Worm (Caenorhabditis elegans) whole organism, L4 larva: Measurements from ENCODE around the gene srw-86.

ENCODE experiments used
- T26A8.4 ChIP-seq: fragments of 200-800 bp; sonication (Bioruptor generic); IDR thresholded peaks from 2 replicates; pipeline ENCODE4 v1.3.6; 2022; ENCODE audit warnings: missing genetic modification characterization, missing compliant biosample characterization
- Y75B8A.6 ChIP-seq: fragments of 200-800 bp; sonication (Bioruptor generic); IDR thresholded peaks from 2 replicates; pipeline ENCODE4 v1.3.6; 2022; ENCODE audit warnings: missing genetic modification reagents, missing genetic modification characterization, missing compliant biosample characterization
- aha-1 ChIP-seq: fragments of 150-350 bp; peaks from one replicate; lab custom pipeline; 2014; ENCODE audit warnings: missing biosample characterization, missing genetic modification characterization
- arid-1 ChIP-seq: fragments of 200-800 bp; sonication (Bioruptor generic); conservative IDR thresholded peaks from 2 replicates; pipeline ENCODE4 v1.3.6; 2022; ENCODE audit warnings: missing genetic modification reagents, missing genetic modification characterization, missing compliant biosample characterization
- ceh-32 ChIP-seq: sonication (generic microtip); optimal IDR thresholded peaks from 2 replicates; lab custom pipeline; 2016; ENCODE audit warnings: mild to moderate bottlenecking, missing genetic modification characterization, missing compliant biosample characterization; ENCODE audit not compliant: poor library complexity
- ctbp-1 ChIP-seq: fragments of 200-800 bp; sonication (Bioruptor generic); IDR thresholded peaks from 2 replicates; pipeline ENCODE4 v1.3.6; 2022; ENCODE audit warnings: missing genetic modification reagents, missing genetic modification characterization, missing compliant biosample characterization
- daf-12 ChIP-seq: fragments of 150-350 bp; optimal IDR thresholded peaks from 2 replicates; lab custom pipeline; 2014; ENCODE audit warnings: missing biosample characterization, missing genetic modification reagents, missing genetic modification characterization
- daf-16 ChIP-seq, 3 experiments: sonication (generic microtip); optimal IDR thresholded peaks; 2 replicates each; lab custom pipeline; 2016 to 2017; ENCODE audit warnings: missing genetic modification characterization in 3 of 3, missing genetic modification reagents in 3 of 3, mild to moderate bottlenecking in 2 of 3, missing compliant biosample characterization in 2 of 3, missing biosample characterization in 1 of 3, moderate library complexity in 1 of 3
- daf-8 ChIP-seq: fragments of 200-800 bp; sonication (Bioruptor generic); IDR thresholded peaks from 2 replicates; pipeline ENCODE4 v1.3.6; 2022; ENCODE audit warnings: missing genetic modification characterization, missing compliant biosample characterization
- dmd-8 ChIP-seq: fragments of 200-800 bp; sonication (Bioruptor generic); IDR thresholded peaks from 2 replicates; pipeline ENCODE4 v1.3.6; 2022; ENCODE audit warnings: missing genetic modification characterization, missing compliant biosample characterization
- dpl-1 ChIP-seq: fragments of 150-350 bp; optimal IDR thresholded peaks from 2 replicates; lab custom pipeline; 2014; ENCODE audit warnings: missing biosample characterization, missing genetic modification reagents, missing genetic modification characterization
- dve-1 ChIP-seq: sonication (generic microtip); optimal IDR thresholded peaks from 2 replicates; lab custom pipeline; 2017; ENCODE audit warnings: antibody characterized with exemption, mild to moderate bottlenecking, missing genetic modification characterization, missing compliant biosample characterization; ENCODE audit not compliant: insufficient read depth
- fos-1 ChIP-seq: fragments of 150-350 bp; optimal IDR thresholded peaks from 2 replicates; lab custom pipeline; 2014; ENCODE audit warnings: missing biosample characterization, missing genetic modification characterization
- gei-8 ChIP-seq: fragments of 200-800 bp; sonication (Bioruptor generic); optimal IDR thresholded peaks from 2 replicates; lab custom pipeline; 2018; ENCODE audit warnings: mild to moderate bottlenecking, missing genetic modification characterization, missing compliant biosample characterization
- hif-1 ChIP-seq, 2 experiments: sonication (generic microtip); optimal IDR thresholded peaks; 2 replicates each; lab custom pipeline; 2016 to 2017; ENCODE audit warnings: missing compliant biosample characterization in 2 of 2, missing genetic modification characterization in 2 of 2, missing genetic modification reagents in 2 of 2, missing genotype in 2 of 2, mild to moderate bottlenecking in 1 of 2
- hlh-11 ChIP-seq: fragments of 200-800 bp; sonication (Bioruptor generic); optimal IDR thresholded peaks from 2 replicates; lab custom pipeline; 2018; ENCODE audit warnings: mild to moderate bottlenecking, missing genetic modification characterization, missing compliant biosample characterization
- hlh-30 ChIP-seq: sonication (generic microtip); optimal IDR thresholded peaks from 2 replicates; lab custom pipeline; 2017; ENCODE audit warnings: antibody characterized with exemption, mild to moderate bottlenecking, missing genetic modification characterization, missing compliant biosample characterization; ENCODE audit not compliant: insufficient read depth
- hmg-1.1 ChIP-seq: fragments of 200-800 bp; sonication (Bioruptor generic); IDR thresholded peaks from 2 replicates; pipeline ENCODE4 v1.3.6; 2022; ENCODE audit warnings: missing genetic modification reagents, missing genetic modification characterization, missing compliant biosample characterization
- jun-1 ChIP-seq: fragments of 150-350 bp; optimal IDR thresholded peaks from 2 replicates; lab custom pipeline; 2014; ENCODE audit warnings: missing biosample characterization, missing genetic modification reagents, missing genetic modification characterization
- lin-13 ChIP-seq: fragments of 150-350 bp; optimal IDR thresholded peaks from 2 replicates; lab custom pipeline; 2014; ENCODE audit warnings: missing biosample characterization, missing genetic modification reagents, missing genetic modification characterization
- madf-5 ChIP-seq, 2 experiments: fragments of 200-800 bp; sonication (Bioruptor generic); IDR thresholded peaks; 2 replicates each; pipeline ENCODE4 v1.3.6; 2022; ENCODE audit warnings: missing compliant biosample characterization in 2 of 2, missing genetic modification characterization in 2 of 2
- mep-1 ChIP-seq: fragments of 150-350 bp; sonication (generic microtip); optimal IDR thresholded peaks from 3 replicates; lab custom pipeline; 2014; ENCODE audit warnings: missing biosample characterization, missing genetic modification characterization
- mxl-3 ChIP-seq: fragments of 200-800 bp; sonication (Bioruptor generic); optimal IDR thresholded peaks from 2 replicates; lab custom pipeline; 2018; ENCODE audit warnings: mild to moderate bottlenecking, missing genetic modification characterization, missing compliant biosample characterization
- nhr-10 ChIP-seq: fragments of 150-350 bp; optimal IDR thresholded peaks from 2 replicates; lab custom pipeline; 2014; ENCODE audit warnings: missing biosample characterization, missing genetic modification characterization
- nhr-111 ChIP-seq: fragments of 200-800 bp; sonication (Bioruptor generic); optimal IDR thresholded peaks from 2 replicates; lab custom pipeline; 2018; ENCODE audit warnings: mild to moderate bottlenecking, missing genetic modification characterization, missing compliant biosample characterization
- nhr-237 ChIP-seq: sonication (generic microtip); optimal IDR thresholded peaks from 2 replicates; lab custom pipeline; 2017; ENCODE audit warnings: missing biosample characterization, missing genetic modification characterization
- nhr-28 ChIP-seq: fragments of 150-350 bp; optimal IDR thresholded peaks from 2 replicates; lab custom pipeline; 2014; ENCODE audit warnings: missing biosample characterization, missing genetic modification characterization
- nhr-42 ChIP-seq: fragments of 200-800 bp; sonication (Bioruptor generic); IDR thresholded peaks from 2 replicates; pipeline ENCODE4 v1.3.6; 2022; ENCODE audit warnings: missing genetic modification characterization, missing compliant biosample characterization
- php-3 ChIP-seq: fragments of 200-800 bp; sonication (Bioruptor generic); IDR thresholded peaks from 2 replicates; pipeline ENCODE4 v1.3.6; 2022; ENCODE audit warnings: missing genetic modification reagents, missing genetic modification characterization, missing compliant biosample characterization
- pqm-1 ChIP-seq: sonication (generic microtip); optimal IDR thresholded peaks from 2 replicates; lab custom pipeline; 2017; ENCODE audit warnings: missing biosample characterization, missing genetic modification characterization
- saeg-2 ChIP-seq: fragments of 200-800 bp; sonication (Bioruptor generic); IDR thresholded peaks from 2 replicates; pipeline ENCODE4 v1.3.6; 2022; ENCODE audit warnings: missing genetic modification reagents, missing genetic modification characterization, missing compliant biosample characterization
- set-16 ChIP-seq: fragments of 200-800 bp; sonication (Bioruptor generic); IDR thresholded peaks from 2 replicates; pipeline ENCODE4 v1.3.6; 2022; ENCODE audit warnings: missing genetic modification reagents, missing genetic modification characterization, missing compliant biosample characterization
- skn-1 ChIP-seq: fragments of 150-350 bp; optimal IDR thresholded peaks from 2 replicates; lab custom pipeline; 2014; ENCODE audit warnings: missing biosample characterization, missing genetic modification characterization
- snpc-4 ChIP-seq: fragments of 150-350 bp; optimal IDR thresholded peaks from 2 replicates; lab custom pipeline; 2014; ENCODE audit warnings: missing biosample characterization, missing genetic modification characterization
- spr-1 ChIP-seq: sonication (generic microtip); optimal IDR thresholded peaks from 2 replicates; lab custom pipeline; 2016; ENCODE audit warnings: mild to moderate bottlenecking, missing genetic modification characterization, missing compliant biosample characterization
- tra-1 ChIP-seq: fragments of 200-800 bp; sonication (Bioruptor generic); IDR thresholded peaks from 2 replicates; pipeline ENCODE4 v1.3.6; 2022; ENCODE audit warnings: missing genetic modification reagents, missing genetic modification characterization, missing compliant biosample characterization
- unc-130 ChIP-seq: sonication (generic microtip); optimal IDR thresholded peaks from 2 replicates; lab custom pipeline; 2016; ENCODE audit warnings: missing genetic modification reagents, missing genetic modification characterization, missing compliant biosample characterization
- unc-62 ChIP-seq, 3 experiments: fragments of 150-350 bp in 1 of 3; sonication (generic microtip); optimal IDR thresholded peaks in 2 of 3; peaks in 1 of 3; 1 replicate in 1 of 3; 2 replicates in 2 of 3; lab custom pipeline; 2014 to 2017; ENCODE audit warnings: missing biosample characterization in 3 of 3, missing genetic modification characterization in 3 of 3, missing genetic modification reagents in 3 of 3, missing genotype in 1 of 3
- zag-1 ChIP-seq: fragments of 150-350 bp; optimal IDR thresholded peaks from 2 replicates; lab custom pipeline; 2014; ENCODE audit warnings: missing biosample characterization, missing genetic modification characterization
- zip-2 ChIP-seq: fragments of 150-350 bp; optimal IDR thresholded peaks from 2 replicates; lab custom pipeline; 2014; ENCODE audit warnings: missing biosample characterization, missing genetic modification characterization
- ztf-11 ChIP-seq: fragments of 150-350 bp; optimal IDR thresholded peaks from 2 replicates; lab custom pipeline; 2014; ENCODE audit warnings: missing biosample characterization, missing genetic modification characterization

Gene srw-86

DNA sequence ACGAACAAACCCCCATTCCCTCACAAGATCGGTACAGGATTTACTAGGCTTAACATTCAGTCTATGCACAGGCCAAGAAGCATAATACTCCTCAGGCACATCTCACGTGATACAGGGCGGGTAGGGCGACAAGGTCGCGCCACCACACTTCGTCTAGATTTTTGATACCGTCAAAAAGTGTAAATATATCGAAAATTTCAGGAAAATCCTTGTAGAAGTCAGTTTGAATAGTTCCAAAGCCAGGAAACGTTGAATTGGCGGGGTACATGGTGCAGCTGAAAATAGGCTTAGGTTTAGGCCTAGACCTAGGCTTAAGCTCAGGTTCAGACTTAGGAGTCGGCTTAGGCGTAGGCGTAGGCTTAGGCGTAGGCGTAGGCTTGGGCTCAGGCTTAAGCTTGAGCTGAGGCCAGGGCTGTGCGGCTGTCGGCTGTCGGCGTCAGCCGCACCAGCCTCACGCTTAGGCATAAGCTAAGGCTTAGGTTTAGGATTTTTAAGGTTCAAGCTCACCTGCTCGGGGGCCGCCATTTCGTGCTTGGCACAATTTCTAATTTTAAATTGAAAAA, 29.9 kb upstream of the srw-86 start (continued):
- TF ChIP-seq saeg-2 (0 out of 2 replicates have a peak, but pooled peaks have one; percentile 11), ztf-11 (tag; lab: Kevin White, UChicago) (no peak), nhr-10 (no peak), php-3 (GFP tag; lab: Robert Waterston, UW) (no peak), dmd-8 (no peak), mep-1 (tag; lab: Kevin White, UChicago) (no peak), dpl-1 (GFP tag; lab: Kevin White, UChicago) (no peak), dve-1 (tag; lab: Kevin White, UChicago) (no peak)

DNA sequence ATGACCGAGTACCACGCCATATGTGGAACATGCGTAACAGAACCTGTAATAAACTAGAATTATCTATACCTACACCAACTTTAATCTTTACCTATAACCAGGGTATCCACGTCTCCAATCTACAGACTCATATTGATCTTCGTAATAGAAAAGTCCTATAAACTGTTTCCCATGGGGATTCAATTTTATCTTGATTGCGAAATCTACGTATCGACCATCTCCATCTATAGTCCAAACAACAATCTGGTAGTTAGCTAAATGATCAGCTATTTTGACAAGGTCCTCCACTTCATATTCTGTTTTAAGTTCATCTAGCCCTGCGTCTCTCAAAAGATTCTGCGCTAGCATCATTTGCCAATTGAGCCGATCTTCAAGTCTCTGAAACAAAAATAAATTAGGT, 29.1 kb upstream of the srw-86 start:
- TF ChIP-seq Y75B8A.6 (GFP tag; lab: Robert Waterston, UW) = 0 out of 2 replicates have a peak, but pooled peaks have one; percentile 47
- no peak for TF ChIP-seq lin-13

DNA sequence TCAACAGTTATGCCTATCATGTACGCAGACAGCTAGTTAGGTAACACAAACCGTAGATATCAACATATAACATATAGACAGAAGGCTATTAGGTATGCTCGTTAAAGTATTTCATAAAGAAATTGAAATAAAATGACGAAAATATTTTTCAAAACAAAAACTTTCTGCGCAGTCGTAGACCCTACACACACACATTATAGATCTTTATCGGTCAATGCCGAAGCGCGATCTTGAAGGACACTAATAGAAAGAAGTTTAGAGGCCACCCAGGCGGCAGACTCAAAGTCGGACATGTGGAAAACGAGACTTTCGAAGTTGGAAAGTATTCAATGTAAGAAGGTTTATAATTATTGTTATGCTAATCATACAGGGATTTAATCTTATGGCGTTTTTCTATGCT, 28.4 kb upstream of the srw-86 start:
- TF ChIP-seq skn-1 (tag; lab: Kevin White, UChicago) = no peak
- TF ChIP-seq daf-16 (GFP tag; optimal IDR thresholded peaks at IDR 0.05; lab: Kevin White, UChicago) = no peak
- no peak for TF ChIP-seq daf-16 (tag; optimal IDR thresholded peaks at IDR 0.05; lab: Kevin White, UChicago)
- TF ChIP-seq nhr-42 (GFP tag; lab: Robert Waterston, UW) = no peak
- no peak for TF ChIP-seq T26A8.4 (GFP tag; lab: Robert Waterston, UW)
- TF ChIP-seq hif-1 (tag; optimal IDR thresholded peaks at IDR 0.05; lab: Kevin White, UChicago) = no peak
- no peak for TF ChIP-seq ceh-32 (tag; lab: Kevin White, UChicago)
- no peak for TF ChIP-seq unc-130 (GFP tag; lab: Kevin White, UChicago)
- TF ChIP-seq tra-1 (GFP tag; lab: Robert Waterston, UW) = no peak
- TF ChIP-seq nhr-237 (tag; lab: Kevin White, UChicago) = no peak
- TF ChIP-seq dve-1 (tag; lab: Kevin White, UChicago) = no peak
- no peak for TF ChIP-seq snpc-4
- no peak for TF ChIP-seq ctbp-1
- no peak for TF ChIP-seq daf-8 (GFP tag; lab: Robert Waterston, UW)
- no peak for TF ChIP-seq jun-1 (tag; lab: Kevin White, UChicago)
- TF ChIP-seq gei-8 (GFP tag; lab: Kevin White, UChicago) = no peak

DNA sequence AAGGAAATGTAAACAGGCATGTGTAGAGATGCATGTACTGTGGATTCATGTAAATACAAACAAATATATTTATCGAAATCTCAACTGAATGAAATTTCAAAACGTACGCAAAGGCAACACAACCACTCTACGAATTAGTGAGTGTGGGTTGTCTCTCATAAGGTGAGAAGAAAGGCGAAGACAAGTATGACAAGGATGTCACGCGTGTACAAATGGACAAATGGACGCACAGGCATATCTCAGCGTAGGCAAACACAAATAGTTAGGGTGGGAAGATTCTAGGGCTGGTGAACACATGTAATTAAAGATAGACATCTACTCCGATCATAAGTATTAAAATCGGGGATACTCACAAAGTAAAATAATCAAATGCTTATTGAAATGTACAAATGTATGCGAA, 27.6 kb upstream of the srw-86 start:
- TF ChIP-seq set-16 (GFP tag; lab: Robert Waterston, UW) (no peak), nhr-42 (GFP tag; lab: Robert Waterston, UW) (no peak), mxl-3 (peak; percentile 19), fos-1 (tag; lab: Kevin White, UChicago) (no peak), hlh-30 (tag; lab: Kevin White, UChicago) (peak; percentile 77), hlh-11 (tag; lab: Kevin White, UChicago) (peak; percentile 11), pqm-1 (no peak), unc-62 (GFP tag; optimal IDR thresholded peaks at IDR 0.05 in 1 of 2; lab: Kevin White, UChicago) (peak in 1 of 2 experiments; percentile 61), unc-62 (tag; optimal IDR thresholded peaks at IDR 0.05; lab: Kevin White, UChicago) (no peak)

DNA sequence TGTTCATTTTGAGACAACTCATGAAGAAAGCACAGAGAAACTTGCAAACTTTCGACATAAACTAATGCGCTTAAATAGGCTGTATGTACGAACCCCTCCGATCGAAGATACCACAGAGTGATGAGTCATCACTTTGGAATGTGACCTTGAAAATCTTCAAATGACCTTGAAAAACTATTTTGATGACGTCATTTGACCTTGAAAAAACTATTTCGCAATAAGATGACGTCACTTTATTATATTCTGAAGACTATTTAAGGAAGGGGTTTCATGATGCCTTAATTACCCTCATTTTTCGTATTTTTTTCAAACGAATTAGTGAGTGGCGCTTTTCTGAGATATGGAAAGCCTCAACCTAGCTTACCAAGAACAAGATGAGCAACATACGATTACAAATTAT, 20.6 kb upstream of the srw-86 start, which contains the start of gene C25F9.2:
Gene C25F9.2 (plus strand): TSS at position 341 of the 400 bp plus-strand sequence.
- TF ChIP-seq nhr-237 (tag; lab: Kevin White, UChicago) (no peak), tra-1 (GFP tag; lab: Robert Waterston, UW) (no peak), mxl-3 (no peak), daf-12 (no peak), arid-1 (GFP tag; lab: Robert Waterston, UW) (no peak), hif-1 (tag; optimal IDR thresholded peaks at IDR 0.05; lab: Kevin White, UChicago) (no peak), T26A8.4 (GFP tag; lab: Robert Waterston, UW) (no peak), nhr-111 (GFP tag; lab: Kevin White, UChicago) (no peak), nhr-28 (tag; lab: Kevin White, UChicago) (no peak), daf-16 (GFP tag; optimal IDR thresholded peaks at IDR 0.05; lab: Kevin White, UChicago) (no peak), daf-16 (tag; optimal IDR thresholded peaks at IDR 0.05; lab: Kevin White, UChicago) (no peak), zag-1 (tag; lab: Kevin White, UChicago) (no peak), spr-1 (tag; lab: Kevin White, UChicago) (no peak), snpc-4 (no peak), aha-1 (tag; lab: Kevin White, UChicago) (no peak), skn-1 (tag; lab: Kevin White, UChicago) (no peak), daf-8 (GFP tag; lab: Robert Waterston, UW) (no peak), zip-2 (tag; lab: Kevin White, UChicago) (no peak), dve-1 (tag; lab: Kevin White, UChicago) (no peak), madf-5 (GFP tag; IDR thresholded peaks at IDR 0.05; lab: Robert Waterston, UW) (no peak), hmg-1.1 (GFP tag; lab: Robert Waterston, UW) (no peak)
